Worm (Caenorhabditis elegans): ENCODE measurements around the gene col-33.

DNA sequence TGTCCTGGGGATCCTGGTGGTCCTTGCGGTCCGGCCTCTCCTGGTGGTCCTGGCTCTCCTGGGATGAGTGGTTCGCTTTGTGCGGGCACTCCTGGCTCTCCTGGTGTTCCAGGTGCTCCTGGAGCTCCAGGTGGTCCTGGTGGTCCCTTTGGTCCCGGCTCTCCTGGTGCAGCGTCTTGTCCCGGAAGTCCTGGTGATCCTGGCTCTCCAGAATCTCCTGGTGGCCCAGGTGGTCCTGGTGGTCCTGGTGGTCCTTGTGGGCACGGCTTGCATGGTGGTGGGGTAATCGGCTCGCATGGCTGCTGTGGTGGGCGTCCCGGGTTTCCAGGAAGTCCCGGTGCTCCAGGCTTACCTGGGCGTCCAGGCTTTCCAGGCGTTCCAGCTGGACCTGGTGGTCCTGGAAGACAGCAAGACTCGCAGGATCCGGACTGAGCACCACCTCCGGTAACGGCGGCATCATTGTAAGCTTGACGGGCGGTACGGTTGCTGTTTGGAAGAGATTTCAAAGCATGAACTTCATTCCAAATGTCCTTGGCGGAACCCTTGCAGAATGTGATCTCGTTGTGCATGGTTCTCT, 19.2 kb upstream of the col-33 start:
- TF ChIP-seq nhr-76 (tag; optimal IDR thresholded peaks at IDR 0.05): no peak
- TF ChIP-seq mep-1 (tag; optimal IDR thresholded peaks at IDR 0.05): no peak
- TF ChIP-seq pha-4 (tag; optimal IDR thresholded peaks at IDR 0.05): no peak
- no peak for TF ChIP-seq ceh-39 (tag; optimal IDR thresholded peaks at IDR 0.05)
- TF ChIP-seq nhr-28 (tag; optimal IDR thresholded peaks at IDR 0.05): no peak
- TF ChIP-seq sptf-1 (tag; optimal IDR thresholded peaks at IDR 0.05): no peak
- TF ChIP-seq mls-2 (tag; optimal IDR thresholded peaks at IDR 0.05): no peak
- no peak for TF ChIP-seq lin-13 (tag; optimal IDR thresholded peaks at IDR 0.05)
- no peak for TF ChIP-seq zip-8 (tag; optimal IDR thresholded peaks at IDR 0.05)
- no peak for TF ChIP-seq elt-1 (tag; optimal IDR thresholded peaks at IDR 0.05; ENCODE audit: borderline replicate concordance, insufficient read depth)
- TF ChIP-seq nhr-237 (tag; optimal IDR thresholded peaks at IDR 0.05): no peak
- TF ChIP-seq unc-62 (GFP tag; optimal IDR thresholded peaks at IDR 0.05): no peak
